Worm (Caenorhabditis elegans) whole organism, mixed stage, embryonic: ENCODE data around the gene ZK930.7.

Source experiments
- bed-3 ChIP-seq: fragments of 200-800 bp; sonication (Bioruptor generic); optimal IDR thresholded peaks from 3 replicates; lab custom pipeline; 2018; ENCODE audit warnings: mild to moderate bottlenecking, missing genetic modification characterization, moderate library complexity, missing compliant biosample characterization
- blmp-1 ChIP-seq: fragments of 150-350 bp; optimal IDR thresholded peaks from 2 replicates; lab custom pipeline; 2014; ENCODE audit warnings: missing biosample characterization, missing genetic modification characterization
- ces-1 ChIP-seq: fragments of 150-350 bp; optimal IDR thresholded peaks from 2 replicates; lab custom pipeline; 2014; ENCODE audit warnings: missing biosample characterization, missing genetic modification reagents, missing genetic modification characterization
- elt-3 ChIP-seq: fragments of 150-350 bp; optimal IDR thresholded peaks from 2 replicates; lab custom pipeline; 2014; ENCODE audit warnings: missing biosample characterization, missing genetic modification characterization
- lin-13 ChIP-seq: fragments of 150-350 bp; optimal IDR thresholded peaks from 2 replicates; lab custom pipeline; 2014; ENCODE audit warnings: missing biosample characterization, missing genetic modification characterization
- nhr-28 ChIP-seq: fragments of 150-350 bp; optimal IDR thresholded peaks from 2 replicates; lab custom pipeline; 2014; ENCODE audit warnings: missing biosample characterization, missing genetic modification characterization
- snpc-4 ChIP-seq: fragments of 150-350 bp; optimal IDR thresholded peaks from 2 replicates; lab custom pipeline; 2014; ENCODE audit warnings: missing biosample characterization, missing genetic modification characterization
- unc-120 ChIP-seq: sonication (generic microtip); optimal IDR thresholded peaks from 2 replicates; lab custom pipeline; 2017; ENCODE audit warnings: missing genetic modification characterization, missing compliant biosample characterization; ENCODE audit not compliant: poor library complexity, severe bottlenecking
- unc-39 ChIP-seq: fragments of 150-350 bp; optimal IDR thresholded peaks from 2 replicates; lab custom pipeline; 2014; ENCODE audit warnings: missing biosample characterization, missing genetic modification characterization
- unc-62 ChIP-seq: fragments of 150-350 bp; optimal IDR thresholded peaks from 2 replicates; lab custom pipeline; 2014; ENCODE audit warnings: missing biosample characterization, missing genetic modification reagents, missing genetic modification characterization
- ztf-11 ChIP-seq: fragments of 150-350 bp; optimal IDR thresholded peaks from 2 replicates; lab custom pipeline; 2014; ENCODE audit warnings: missing biosample characterization, missing genetic modification characterization

ce11 chrII:11916555-11916941 is 2.1 kb downstream of the ZK930.7 start:
- TF ChIP-seq snpc-4, result no peak
- no peak for TF ChIP-seq elt-3 (tag; lab: Kevin White, UChicago)
- no peak for TF ChIP-seq unc-120
- no peak for TF ChIP-seq nhr-28 (tag; lab: Kevin White, UChicago)
- TF ChIP-seq unc-62 (GFP tag; lab: Kevin White, UChicago), result no peak
- no peak for TF ChIP-seq unc-39 (tag; lab: Kevin White, UChicago)
- no peak for TF ChIP-seq lin-13
- TF ChIP-seq blmp-1 (tag; lab: Kevin White, UChicago), result no peak
- no peak for TF ChIP-seq bed-3 (GFP tag; lab: Kevin White, UChicago)
- no peak for TF ChIP-seq ztf-11 (tag; lab: Kevin White, UChicago)
- no peak for TF ChIP-seq ces-1 (GFP tag; lab: Kevin White, UChicago)
